Worm (Caenorhabditis elegans): Measurements from ENCODE around the gene fbxa-88.

- TF ChIP-seq egl-5 (tag; optimal IDR thresholded peaks at IDR 0.05) (no peak), mdl-1 (tag; optimal IDR thresholded peaks at IDR 0.05) (no peak), lin-39 (tag; optimal IDR thresholded peaks at IDR 0.05) (no peak), ama-1 (optimal IDR thresholded peaks at IDR 0.05) (no peak), ceh-82 (tag; optimal IDR thresholded peaks at IDR 0.05) (no peak), nfya-1 (tag; optimal IDR thresholded peaks at IDR 0.05; ENCODE audit: insufficient read depth) (no peak), tbx-2 (tag; optimal IDR thresholded peaks at IDR 0.05) (no peak)
Observed at ce11 chrV:16180350-16180749, 37.4 kb upstream of the fbxa-88 start, which contains the start of gene str-106.
